Worm (Caenorhabditis elegans): Measurements from ENCODE around the gene ZK470.2.

Gene ZK470.2

DNA sequence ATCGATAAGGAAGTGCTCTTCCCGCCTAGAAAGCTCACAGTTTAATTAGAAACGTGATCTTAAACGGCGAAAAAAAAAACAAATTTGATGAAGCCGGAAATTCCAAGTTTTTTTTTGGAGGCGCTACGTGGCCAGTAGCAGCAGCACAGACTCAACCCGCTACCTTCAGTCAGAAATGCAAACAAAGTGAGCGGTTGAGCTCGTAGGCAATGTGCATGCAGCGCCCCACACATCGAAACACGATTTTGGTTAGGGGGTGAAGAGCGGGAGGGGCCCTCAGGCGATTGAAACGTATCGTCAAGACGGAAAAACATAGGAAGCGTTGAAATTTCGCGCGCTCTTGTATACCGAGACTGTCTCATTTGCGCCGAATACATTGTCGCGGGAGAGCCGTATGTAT is 16.3 kb downstream of the ZK470.2 start:
- TF ChIP-seq Y55F3AM.14 (GFP tag; optimal IDR thresholded peaks at IDR 0.05) = peak; percentile 13
- TF ChIP-seq nhr-25 (tag; optimal IDR thresholded peaks at IDR 0.05) = no peak

DNA sequence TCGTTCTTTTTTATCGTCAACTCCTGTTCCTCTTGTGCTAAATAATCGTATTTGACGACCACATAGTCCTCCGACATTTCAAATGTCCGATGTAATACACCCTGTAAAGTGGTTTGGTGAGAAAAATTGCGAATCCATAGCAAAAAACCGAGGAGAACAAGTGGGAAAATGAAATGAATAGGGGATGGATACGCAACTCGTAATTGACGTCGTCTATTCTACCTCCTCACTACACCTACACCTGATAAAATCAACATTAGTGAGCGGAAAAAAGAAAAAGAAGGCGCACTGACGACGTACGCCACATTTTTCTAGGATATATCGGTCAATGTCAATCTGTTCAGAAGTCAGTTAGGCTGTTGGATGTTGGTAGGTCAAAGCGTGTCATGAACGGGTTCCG is 18.4 kb downstream of the ZK470.2 start, which contains the start of gene nck-1:
Gene nck-1, minus strand, starts transcription at position 101 of the 400 bp plus-strand sequence.
- TF ChIP-seq mdl-1 (tag; optimal IDR thresholded peaks at IDR 0.05) = no peak
- no peak for TF ChIP-seq skn-1 (tag; optimal IDR thresholded peaks at IDR 0.05)
- no peak for TF ChIP-seq ztf-1 (GFP tag; conservative IDR thresholded peaks at IDR 0.05)
- TF ChIP-seq unc-55 (GFP tag; optimal IDR thresholded peaks at IDR 0.05) = no peak
- no peak for TF ChIP-seq nhr-77 (tag; optimal IDR thresholded peaks at IDR 0.05)
- TF ChIP-seq fos-1 (tag; optimal IDR thresholded peaks at IDR 0.05) = no peak
- no peak for TF ChIP-seq nhr-12 (tag; optimal IDR thresholded peaks at IDR 0.05)
- TF ChIP-seq zag-1 (tag; optimal IDR thresholded peaks at IDR 0.05) = no peak
- no peak for TF ChIP-seq nhr-23 (tag; optimal IDR thresholded peaks at IDR 0.05)
- TF ChIP-seq lin-39 (tag; optimal IDR thresholded peaks at IDR 0.05) = no peak
- TF ChIP-seq nhr-21 (tag; optimal IDR thresholded peaks at IDR 0.05) = no peak
- no peak for TF ChIP-seq ceh-82 (tag; optimal IDR thresholded peaks at IDR 0.05)
- TF ChIP-seq gmeb-1 (tag; optimal IDR thresholded peaks at IDR 0.05) = no peak
- TF ChIP-seq sem-4 (tag; optimal IDR thresholded peaks at IDR 0.05) = no peak
- TF ChIP-seq F13H6.1 (tag; optimal IDR thresholded peaks at IDR 0.05) = no peak
- no peak for TF ChIP-seq snpc-4 (tag; optimal IDR thresholded peaks at IDR 0.05)
- no peak for TF ChIP-seq unc-39 (tag; optimal IDR thresholded peaks at IDR 0.05)
- no peak for TF ChIP-seq ztf-11 (tag; optimal IDR thresholded peaks at IDR 0.05)
- no peak for TF ChIP-seq lin-13 (GFP tag; optimal IDR thresholded peaks at IDR 0.05)
- no peak for TF ChIP-seq R02D3.7 (tag; optimal IDR thresholded peaks at IDR 0.05)

DNA sequence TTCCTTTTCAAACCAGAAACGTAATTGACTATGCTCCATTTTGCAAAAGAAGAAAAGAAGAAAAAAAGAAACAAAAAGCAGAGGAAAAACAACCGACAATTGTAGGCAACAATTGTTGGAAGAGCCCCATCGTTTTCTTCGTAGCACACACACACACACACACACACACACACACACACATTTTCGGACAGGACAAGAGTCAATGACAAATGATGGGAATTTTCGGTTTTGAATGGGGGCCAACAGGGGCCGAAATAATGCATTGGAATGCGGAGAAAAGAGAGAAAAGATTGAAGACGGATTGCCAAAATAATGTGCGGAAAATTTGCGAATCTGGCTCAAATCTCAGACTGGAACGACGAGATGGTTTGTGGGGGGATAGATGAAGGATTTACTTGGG is 19.8 kb downstream of the ZK470.2 start:
- no peak for TF ChIP-seq ama-1 (optimal IDR thresholded peaks at IDR 0.05)
- no peak for TF ChIP-seq unc-55 (GFP tag; optimal IDR thresholded peaks at IDR 0.05)
- no peak for TF ChIP-seq nhr-10 (tag; optimal IDR thresholded peaks at IDR 0.05)
- no peak for TF ChIP-seq alr-1 (tag; optimal IDR thresholded peaks at IDR 0.05)
- TF ChIP-seq lin-11 (tag; optimal IDR thresholded peaks at IDR 0.05) = no peak
- TF ChIP-seq nhr-21 (tag; optimal IDR thresholded peaks at IDR 0.05) = no peak
- TF ChIP-seq mdl-1 (tag; optimal IDR thresholded peaks at IDR 0.05) = peak in 1 of 2 experiments; percentile 12
- TF ChIP-seq dmd-4 (tag; optimal IDR thresholded peaks at IDR 0.05) = no peak
- TF ChIP-seq gmeb-1 (tag; optimal IDR thresholded peaks at IDR 0.05) = no peak
- TF ChIP-seq elt-1 (tag; optimal IDR thresholded peaks at IDR 0.05) = no peak
- no peak for TF ChIP-seq R02D3.7 (tag; optimal IDR thresholded peaks at IDR 0.05)
- no peak for TF ChIP-seq lin-13 (GFP tag; optimal IDR thresholded peaks at IDR 0.05)
- peak; percentile 5 for TF ChIP-seq C34F6.9 (tag; optimal IDR thresholded peaks at IDR 0.05)
- TF ChIP-seq blmp-1 (tag; optimal IDR thresholded peaks at IDR 0.05; ENCODE audit: insufficient read depth) = no peak
- no peak for TF ChIP-seq skn-1 (tag; optimal IDR thresholded peaks at IDR 0.05)
- TF ChIP-seq mab-5 (tag; optimal IDR thresholded peaks at IDR 0.05) = peak; percentile 51
- no peak for TF ChIP-seq sma-3 (GFP tag; optimal IDR thresholded peaks at IDR 0.05)
- no peak for TF ChIP-seq nhr-11 (tag; optimal IDR thresholded peaks at IDR 0.05)
- no peak for TF ChIP-seq ceh-82 (tag; optimal IDR thresholded peaks at IDR 0.05)
- TF ChIP-seq nhr-12 (tag; optimal IDR thresholded peaks at IDR 0.05) = no peak
- no peak for TF ChIP-seq nhr-237 (tag; optimal IDR thresholded peaks at IDR 0.05)
- no peak for TF ChIP-seq ZK546.5 (tag; optimal IDR thresholded peaks at IDR 0.05)
- TF ChIP-seq nhr-129 (tag; optimal IDR thresholded peaks at IDR 0.05) = peak; percentile 21
- TF ChIP-seq Y55F3AM.14 (GFP tag; optimal IDR thresholded peaks at IDR 0.05) = no peak
- no peak for TF ChIP-seq unc-62 (GFP tag; optimal IDR thresholded peaks at IDR 0.05)
- no peak for TF ChIP-seq aly-2 (tag; optimal IDR thresholded peaks at IDR 0.05)
- TF ChIP-seq sma-9 (GFP tag; optimal IDR thresholded peaks at IDR 0.05) = no peak
- TF ChIP-seq sma-9 (tag; optimal IDR thresholded peaks at IDR 0.05) = no peak
- TF ChIP-seq zag-1 (tag; optimal IDR thresholded peaks at IDR 0.05) = peak; percentile 50
- TF ChIP-seq nhr-25 (tag; optimal IDR thresholded peaks at IDR 0.05) = no peak
- peak; percentile 12 for TF ChIP-seq F13H6.1 (tag; optimal IDR thresholded peaks at IDR 0.05)
- no peak for TF ChIP-seq fos-1 (tag; optimal IDR thresholded peaks at IDR 0.05)
- no peak for TF ChIP-seq sem-4 (tag; optimal IDR thresholded peaks at IDR 0.05)
- TF ChIP-seq egl-27 (tag; optimal IDR thresholded peaks at IDR 0.05) = no peak
- no peak for TF ChIP-seq snpc-4 (tag; optimal IDR thresholded peaks at IDR 0.05)
